Worm (Caenorhabditis elegans): ENCODE results near the gene C49G7.7.

DNA sequence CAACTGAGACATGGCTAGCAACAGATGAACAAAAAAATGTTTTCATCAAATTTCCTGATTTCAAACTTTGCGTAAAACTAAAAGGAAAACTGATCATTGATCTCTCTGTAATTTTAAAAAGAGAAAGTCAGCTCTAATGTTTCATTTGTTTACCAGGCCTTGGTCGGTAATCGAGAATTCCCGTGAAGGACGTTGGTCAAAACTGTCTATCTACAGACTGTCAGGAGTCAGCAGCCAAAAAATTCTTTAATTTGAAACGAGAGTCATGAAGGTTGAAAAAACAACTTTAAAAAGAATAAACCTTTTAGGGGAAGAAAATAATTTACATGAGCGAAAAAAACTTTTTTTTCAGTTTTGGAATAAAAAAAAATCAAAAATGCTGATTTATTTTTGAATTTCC lies 49.2 kb upstream of the C49G7.7 start:
- TF ChIP-seq ZK546.5 (tag; optimal IDR thresholded peaks at IDR 0.05) (no peak), ztf-1 (GFP tag; conservative IDR thresholded peaks at IDR 0.05) (no peak), skn-1 (tag; optimal IDR thresholded peaks at IDR 0.05) (no peak), nhr-12 (tag; optimal IDR thresholded peaks at IDR 0.05) (no peak), nhr-11 (tag; optimal IDR thresholded peaks at IDR 0.05) (no peak), ztf-11 (tag; optimal IDR thresholded peaks at IDR 0.05) (no peak), alr-1 (tag; optimal IDR thresholded peaks at IDR 0.05) (no peak), unc-62 (GFP tag; optimal IDR thresholded peaks at IDR 0.05) (no peak), blmp-1 (tag; optimal IDR thresholded peaks at IDR 0.05; ENCODE audit: insufficient read depth) (peak; percentile 54), elt-3 (tag; optimal IDR thresholded peaks at IDR 0.05) (no peak), unc-55 (GFP tag; optimal IDR thresholded peaks at IDR 0.05) (no peak), mdl-1 (tag; optimal IDR thresholded peaks at IDR 0.05) (no peak)

Data from whole organism, L2 larva.